Fruit fly (Drosophila melanogaster) whole organism, embryonic: ENCODE measurements around the gene ssp7.

Experiments
- Adf1 ChIP-seq: fragments of 200-800 bp; sonication (Bioruptor generic); IDR thresholded peaks from 2 replicates; pipeline ENCODE4 v1.3.6; 2022; ENCODE audit warnings: missing biosample characterization, missing genetic modification characterization
- Awh ChIP-seq: fragments of 200-800 bp; sonication (Bioruptor generic); IDR thresholded peaks from 2 replicates; pipeline ENCODE4, ENCODE4 v1.3.6; 2022; ENCODE audit warnings: missing biosample characterization, missing genetic modification characterization
- CG11085 ChIP-seq: fragments of 200-800 bp; sonication (Bioruptor generic); IDR thresholded peaks from 2 replicates; pipeline ENCODE4 v1.3.6; 2022; ENCODE audit warnings: missing biosample characterization, missing genetic modification characterization
- CG12236 ChIP-seq: fragments of 200-800 bp; sonication (Bioruptor generic); optimal IDR thresholded peaks from 2 replicates; lab custom pipeline; 2016; ENCODE audit warnings: missing biosample characterization, missing genetic modification characterization
- CG12659 ChIP-seq: fragments of 200-800 bp; sonication (Bioruptor generic); optimal IDR thresholded peaks from 3 replicates; lab custom pipeline; 2017; ENCODE audit warnings: mild to moderate bottlenecking, missing biosample characterization, missing genetic modification reagents, missing genetic modification characterization
- CG14014 ChIP-seq: fragments of 200-800 bp; sonication (Bioruptor generic); IDR thresholded peaks from 2 replicates; pipeline ENCODE4 v1.3.6; 2022; ENCODE audit warnings: missing biosample characterization, missing genetic modification characterization
- CG15269 ChIP-seq: fragments of 200-800 bp; sonication (Bioruptor generic); optimal IDR thresholded peaks from 2 replicates; lab custom pipeline; 2018; ENCODE audit warnings: missing biosample characterization, mild to moderate bottlenecking, missing genetic modification characterization, moderate library complexity
- CG15514 ChIP-seq: fragments of 200-800 bp; sonication (Bioruptor generic); optimal IDR thresholded peaks from 3 replicates; lab custom pipeline; 2017; ENCODE audit warnings: missing biosample characterization, missing genetic modification characterization, mild to moderate bottlenecking, moderate library complexity, missing genetic modification reagents
- CG1603 ChIP-seq: fragments of 200-800 bp; sonication (Bioruptor generic); optimal IDR thresholded peaks from 2 replicates; lab custom pipeline; 2019; ENCODE audit warnings: missing biosample characterization, mild to moderate bottlenecking, missing genetic modification characterization, moderate library complexity
- CG16779 ChIP-seq: fragments of 200-800 bp; sonication (Bioruptor generic); IDR thresholded peaks from 2 replicates; pipeline ENCODE4 v1.3.6; 2022; ENCODE audit warnings: missing biosample characterization, missing genetic modification characterization
- CG17829 ChIP-seq: fragments of 200-800 bp; optimal IDR thresholded peaks from 2 replicates; lab custom pipeline; 2019; ENCODE audit warnings: missing biosample characterization, mild to moderate bottlenecking, missing genetic modification characterization, moderate library complexity
- CG31388 ChIP-seq: fragments of 200-800 bp; sonication (Bioruptor generic); optimal IDR thresholded peaks from 2 replicates; lab custom pipeline; 2016; ENCODE audit warnings: missing biosample characterization, missing genetic modification characterization
- CG34422 ChIP-seq: fragments of 200-800 bp; sonication (Bioruptor generic); IDR thresholded peaks from 3 replicates; pipeline ENCODE4 v1.3.6; 2022; ENCODE audit warnings: missing biosample characterization, missing genetic modification characterization
- CG42726 ChIP-seq: fragments of 200-800 bp; sonication (Bioruptor generic); IDR thresholded peaks from 2 replicates; pipeline ENCODE4 v1.3.6; 2022; ENCODE audit warnings: missing biosample characterization, missing genetic modification characterization; ENCODE audit not compliant: partially characterized antibody
- CG4328 ChIP-seq: fragments of 200-800 bp; sonication (Bioruptor generic); optimal IDR thresholded peaks from 3 replicates; lab custom pipeline; 2017; ENCODE audit warnings: missing biosample characterization, missing genetic modification reagents, missing genetic modification characterization
- CG4360 ChIP-seq: fragments of 200-800 bp; sonication (Bioruptor generic); IDR thresholded peaks from 2 replicates; pipeline ENCODE4 v1.3.6; 2022; ENCODE audit warnings: missing biosample characterization, missing genetic modification characterization
- CG43689 ChIP-seq: fragments of 200-800 bp; sonication (Bioruptor generic); IDR thresholded peaks from 2 replicates; pipeline ENCODE4 v1.3.6; 2022; ENCODE audit warnings: missing biosample characterization, missing genetic modification characterization
- CG5953 ChIP-seq: fragments of 200-800 bp; sonication (Bioruptor generic); IDR thresholded peaks from 2 replicates; pipeline ENCODE4 v1.3.6; 2022; ENCODE audit warnings: missing biosample characterization, missing genetic modification characterization
- CG6654 ChIP-seq: fragments of 200-800 bp; sonication (Bioruptor generic); optimal IDR thresholded peaks from 2 replicates; lab custom pipeline; 2017; ENCODE audit warnings: missing biosample characterization, mild to moderate bottlenecking, missing genetic modification characterization
- CG6765 ChIP-seq: fragments of 200-800 bp; sonication (Bioruptor generic); optimal IDR thresholded peaks from 3 replicates; lab custom pipeline; 2017; ENCODE audit warnings: missing biosample characterization, mild to moderate bottlenecking, missing genetic modification characterization
- CG7963 ChIP-seq: fragments of 200-800 bp; sonication (Bioruptor generic); IDR thresholded peaks from 3 replicates; pipeline ENCODE4 v1.3.6; 2022; ENCODE audit warnings: missing biosample characterization, missing genetic modification characterization; ENCODE audit not compliant: partially characterized antibody
- CG8089 ChIP-seq: fragments of 200-800 bp; sonication (Bioruptor generic); optimal IDR thresholded peaks from 3 replicates; lab custom pipeline; 2016; ENCODE audit warnings: missing biosample characterization, missing genetic modification characterization
- CG8924 ChIP-seq: fragments of 200-800 bp; optimal IDR thresholded peaks from 3 replicates; lab custom pipeline; 2019; ENCODE audit warnings: missing biosample characterization, mild to moderate bottlenecking, missing genetic modification characterization, moderate library complexity
- CG9727 ChIP-seq: fragments of 200-800 bp; sonication (Bioruptor generic); optimal IDR thresholded peaks from 3 replicates; lab custom pipeline; 2017; ENCODE audit warnings: missing biosample characterization, mild to moderate bottlenecking, missing genetic modification characterization
- Camta ChIP-seq: fragments of 200-800 bp; sonication (Bioruptor generic); optimal IDR thresholded peaks from 2 replicates; lab custom pipeline; 2016; ENCODE audit warnings: missing biosample characterization, missing genetic modification characterization
- CrebB ChIP-seq: fragments of 200-800 bp; sonication (Bioruptor generic); optimal IDR thresholded peaks from 3 replicates; lab custom pipeline; 2018; ENCODE audit warnings: missing biosample characterization, mild to moderate bottlenecking, missing genetic modification characterization
- Deaf1 ChIP-seq: fragments of 200-800 bp; optimal IDR thresholded peaks from 3 replicates; lab custom pipeline; 2019; ENCODE audit warnings: missing biosample characterization, mild to moderate bottlenecking, missing genetic modification characterization, moderate library complexity
- HmgZ ChIP-seq: fragments of 200-800 bp; sonication (Bioruptor generic); optimal IDR thresholded peaks from 2 replicates; lab custom pipeline; 2018; ENCODE audit warnings: missing biosample characterization, mild to moderate bottlenecking, missing genetic modification characterization
- Hmr ChIP-seq: fragments of 200-800 bp; sonication (Bioruptor generic); optimal IDR thresholded peaks from 3 replicates; lab custom pipeline; 2017; ENCODE audit warnings: mild to moderate bottlenecking, missing biosample characterization, missing genetic modification reagents, missing genetic modification characterization
- Hmx ChIP-seq: fragments of 200-800 bp; sonication (Bioruptor generic); optimal IDR thresholded peaks from 2 replicates; lab custom pipeline; 2016; ENCODE audit warnings: missing biosample characterization, missing genetic modification characterization
- Hr78 ChIP-seq, 2 experiments: fragments of 200-800 bp in 1 of 2; fragments of >200 bp in 1 of 2; sonication (Bioruptor generic) in 1 of 2; optimal IDR thresholded peaks; 2 replicates each; lab custom pipeline; 2017 to 2019; ENCODE audit warnings: missing biosample characterization in 2 of 2, missing genetic modification characterization in 2 of 2, mild to moderate bottlenecking in 1 of 2, moderate library complexity in 1 of 2
- Meics ChIP-seq: fragments of 200-800 bp; sonication (Bioruptor generic); optimal IDR thresholded peaks from 2 replicates; lab custom pipeline; 2017; ENCODE audit warnings: missing biosample characterization, mild to moderate bottlenecking, missing genetic modification characterization
- Mes4 ChIP-seq: fragments of 200-800 bp; sonication (Bioruptor generic); optimal IDR thresholded peaks from 2 replicates; lab custom pipeline; 2016; ENCODE audit warnings: missing biosample characterization, missing genetic modification characterization
- Oaz ChIP-seq: fragments of 200-800 bp; sonication (Bioruptor generic); IDR thresholded peaks from 2 replicates; pipeline ENCODE4 v1.3.6; 2022; ENCODE audit warnings: missing biosample characterization, missing genetic modification characterization
- Sry-β ChIP-seq: fragments of 200-800 bp; sonication (Bioruptor generic); optimal IDR thresholded peaks from 2 replicates; lab custom pipeline; 2018; ENCODE audit warnings: missing biosample characterization, mild to moderate bottlenecking, missing genetic modification characterization, moderate library complexity
- Trl ChIP-seq, 3 experiments: fragments of >200 bp in 2 of 3; fragments of 200-800 bp in 1 of 3; sonication (Bioruptor generic) in 1 of 3; optimal IDR thresholded peaks; 2 replicates in 1 of 3; 3 replicates in 2 of 3; lab custom pipeline; 2016 to 2017; ENCODE audit warnings: missing biosample characterization in 1 of 3, missing genetic modification characterization in 1 of 3
- ap ChIP-seq: fragments of 200-800 bp; sonication (Bioruptor generic); IDR thresholded peaks from 2 replicates; pipeline ENCODE4 v1.3.6; 2022; ENCODE audit warnings: missing biosample characterization, missing genetic modification characterization
- ara ChIP-seq: fragments of 200-800 bp; sonication (Bioruptor generic); IDR thresholded peaks from 2 replicates; pipeline ENCODE4 v1.3.6; 2022; ENCODE audit warnings: missing biosample characterization, missing genetic modification characterization
- bowl ChIP-seq: fragments of 200-800 bp; sonication (Bioruptor generic); IDR thresholded peaks from 2 replicates; pipeline ENCODE4 v1.3.6; 2022; ENCODE audit warnings: missing biosample characterization, missing genetic modification characterization
- chinmo ChIP-seq: fragments of 200-800 bp; sonication (Bioruptor generic); IDR thresholded peaks from 4 replicates; pipeline ENCODE4 v1.3.6; 2022; ENCODE audit warnings: missing biosample characterization, missing genetic modification characterization; ENCODE audit not compliant: partially characterized antibody
- dmrt11E ChIP-seq: fragments of 200-800 bp; sonication (Bioruptor generic); optimal IDR thresholded peaks from 3 replicates; lab custom pipeline; 2018; ENCODE audit warnings: missing biosample characterization, mild to moderate bottlenecking, missing genetic modification characterization, moderate library complexity
- exex ChIP-seq: fragments of 200-800 bp; sonication (Bioruptor generic); optimal IDR thresholded peaks from 4 replicates; lab custom pipeline; 2018; ENCODE audit warnings: missing biosample characterization, mild to moderate bottlenecking, missing genetic modification characterization, moderate library complexity
- lilli ChIP-seq: fragments of 200-800 bp; sonication (Bioruptor generic); optimal IDR thresholded peaks from 3 replicates; lab custom pipeline; 2016; ENCODE audit warnings: missing biosample characterization, missing genetic modification characterization
- pb ChIP-seq: fragments of 200-800 bp; sonication (Bioruptor generic); optimal IDR thresholded peaks from 3 replicates; lab custom pipeline; 2016; ENCODE audit warnings: missing biosample characterization, missing genetic modification characterization
- pnt ChIP-seq: fragments of 200-800 bp; sonication (Bioruptor generic); optimal IDR thresholded peaks from 3 replicates; lab custom pipeline; 2016; ENCODE audit warnings: missing biosample characterization, missing genetic modification characterization
- ro ChIP-seq: fragments of 200-800 bp; sonication (Bioruptor generic); IDR thresholded peaks from 2 replicates; pipeline ENCODE4 v1.3.6; 2022; ENCODE audit warnings: missing biosample characterization, missing genetic modification characterization
- trem ChIP-seq: fragments of 200-800 bp; optimal IDR thresholded peaks from 3 replicates; lab custom pipeline; 2019; ENCODE audit warnings: missing biosample characterization, mild to moderate bottlenecking, missing genetic modification characterization, moderate library complexity
- vfl ChIP-seq: fragments of 200-800 bp; sonication (Bioruptor generic); optimal IDR thresholded peaks from 2 replicates; lab custom pipeline; 2016; ENCODE audit warnings: missing biosample characterization, missing genetic modification characterization
- wdn ChIP-seq: fragments of 200-800 bp; sonication (Bioruptor generic); IDR thresholded peaks from 2 replicates; pipeline ENCODE4 v1.3.6; 2022; ENCODE audit warnings: missing biosample characterization, missing genetic modification characterization
- zf30C ChIP-seq: fragments of 200-800 bp; sonication (Bioruptor generic); optimal IDR thresholded peaks from 3 replicates; lab custom pipeline; 2018; ENCODE audit warnings: missing biosample characterization, mild to moderate bottlenecking, missing genetic modification characterization

Gene ssp7

dm6 chrX:11137566-11138186 is 2.4 kb downstream of the ssp7 start, which contains the start of gene CDK2AP1 (continued):
- TF ChIP-seq CG8089: no peak
- TF ChIP-seq CrebB (tag; lab: Kevin White, UChicago): no peak
- no peak; the same call in 1 of the 2 replicates for TF ChIP-seq CG42726 (GFP tag; lab: Robert Waterston, UW)
- peak; percentile 39 for TF ChIP-seq HmgZ
- TF ChIP-seq pnt (GFP tag; lab: Kevin White, UChicago): peak; percentile 50
- peak; percentile 57; the same call in 1 of the 4 replicates for TF ChIP-seq chinmo (GFP tag; lab: Robert Waterston, UW)
- no peak for TF ChIP-seq CG9727
- no peak for TF ChIP-seq pb (GFP tag; lab: Kevin White, UChicago)
- no peak for TF ChIP-seq Hr78 (GFP tag; optimal IDR thresholded peaks at IDR 0.05; lab: Kevin White, UChicago)
- TF ChIP-seq zf30C: no peak
- TF ChIP-seq Hmr (GFP tag; lab: Kevin White, UChicago): peak; percentile 10
- TF ChIP-seq CG43689 (GFP tag; lab: Robert Waterston, UW): no peak
- no peak for TF ChIP-seq wdn
- no peak for TF ChIP-seq Hmx
- TF ChIP-seq bowl (GFP tag; lab: Robert Waterston, UW): no peak
- TF ChIP-seq CG14014 (GFP tag; lab: Robert Waterston, UW): 0 out of 2 replicates have a peak, but pooled peaks have one; percentile 17
- no peak for TF ChIP-seq CG31388 (GFP tag; lab: Kevin White, UChicago)
- TF ChIP-seq Trl (optimal IDR thresholded peaks at IDR 0.05; lab: Kevin White, UChicago): no peak
- no peak for TF ChIP-seq Trl (GFP tag; optimal IDR thresholded peaks at IDR 0.05; lab: Kevin White, UChicago)
- no peak for TF ChIP-seq CG34422 (GFP tag; lab: Robert Waterston, UW)
- TF ChIP-seq CG6654: no peak
- TF ChIP-seq CG7963 (GFP tag; lab: Robert Waterston, UW): peak; percentile 72
- no peak for TF ChIP-seq CG5953 (GFP tag; lab: Robert Waterston, UW)
- TF ChIP-seq Camta: no peak
- no peak for TF ChIP-seq CG16779
- TF ChIP-seq ap (GFP tag; lab: Robert Waterston, UW): no peak
- no peak for TF ChIP-seq CG6765 (GFP tag; lab: Kevin White, UChicago)
- no peak for TF ChIP-seq CG4328
- TF ChIP-seq Meics (GFP tag; lab: Kevin White, UChicago): peak; percentile 0
- TF ChIP-seq Mes4: no peak
- TF ChIP-seq CG12236 (GFP tag; lab: Kevin White, UChicago): no peak
- no peak for TF ChIP-seq ro (GFP tag; lab: Robert Waterston, UW)
- TF ChIP-seq CG4360 (GFP tag; lab: Robert Waterston, UW): no peak
- TF ChIP-seq CG15269 (tag; lab: Kevin White, UChicago): peak; percentile 24
- no peak for TF ChIP-seq Adf1 (GFP tag; lab: Robert Waterston, UW)
- TF ChIP-seq Deaf1 (tag; lab: Kevin White, UChicago): no peak
- peak; percentile 50 for TF ChIP-seq CG12659
- TF ChIP-seq CG15514 (GFP tag; lab: Kevin White, UChicago): peak; percentile 68
- TF ChIP-seq Awh (GFP tag; lab: Robert Waterston, UW): no peak
- peak; percentile 21 for TF ChIP-seq lilli
- TF ChIP-seq CG8924 (tag; lab: Kevin White, UChicago): peak; percentile 31
- TF ChIP-seq CG17829: peak; percentile 32
- TF ChIP-seq Sry-β (GFP tag; lab: Kevin White, UChicago): no peak
- TF ChIP-seq CG11085: no peak
- no peak for TF ChIP-seq ara (GFP tag; lab: Robert Waterston, UW)
- TF ChIP-seq exex (tag; lab: Kevin White, UChicago): no peak
- TF ChIP-seq Oaz (GFP tag; lab: Robert Waterston, UW): no peak
- peak; percentile 12 for TF ChIP-seq dmrt11E (tag; lab: Kevin White, UChicago)
- TF ChIP-seq CG1603 (tag; lab: Kevin White, UChicago): peak; percentile 77
- no peak for TF ChIP-seq vfl (GFP tag; lab: Kevin White, UChicago)
- TF ChIP-seq trem (tag; lab: Kevin White, UChicago): peak; percentile 44
